Fruit fly (Drosophila melanogaster): ENCODE results near the gene CG32572.

DNA sequence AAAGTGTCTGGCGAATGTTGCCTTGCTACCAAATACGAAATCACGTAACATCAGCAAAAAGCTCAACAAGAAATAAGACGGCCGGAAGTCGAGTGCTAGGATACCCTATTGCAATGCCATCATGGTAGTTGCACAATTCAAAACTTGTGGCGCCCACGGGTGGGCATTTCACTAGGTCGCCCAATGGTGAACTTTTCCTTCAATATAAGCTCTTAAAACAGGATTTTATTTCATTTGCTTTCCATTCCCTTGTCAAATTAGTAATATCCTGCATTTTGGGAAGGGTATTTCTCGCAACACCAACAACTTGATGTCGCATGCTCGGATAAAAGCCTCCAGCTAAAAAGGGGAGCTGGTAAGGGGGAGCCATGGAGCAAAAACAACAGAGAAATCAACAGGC is 40.5 kb downstream of the CG32572 start:
- TF ChIP-seq salm (tag; optimal IDR thresholded peaks at IDR 0.05), result no peak
- TF ChIP-seq Hr39 (optimal IDR thresholded peaks at IDR 0.05), result no peak
- TF ChIP-seq bigmax (GFP tag; optimal IDR thresholded peaks at IDR 0.05), result no peak
- no peak for TF ChIP-seq B-H1 (GFP tag; IDR thresholded peaks at IDR 0.05)
- no peak for TF ChIP-seq NfI (GFP tag; optimal IDR thresholded peaks at IDR 0.05)
- no peak for TF ChIP-seq YL-1 (GFP tag; optimal IDR thresholded peaks at IDR 0.05)
- no peak for TF ChIP-seq TFAM (GFP tag; optimal IDR thresholded peaks at IDR 0.05)
- TF ChIP-seq Fer3 (tag; optimal IDR thresholded peaks at IDR 0.05), result no peak
- TF ChIP-seq CG7745 (tag; optimal IDR thresholded peaks at IDR 0.05), result no peak
- no peak for TF ChIP-seq Kr (GFP tag; optimal IDR thresholded peaks at IDR 0.05)
- no peak for TF ChIP-seq tap (tag; optimal IDR thresholded peaks at IDR 0.05)
- no peak for TF ChIP-seq Hmr (GFP tag; optimal IDR thresholded peaks at IDR 0.05)
- TF ChIP-seq Hmx (GFP tag; optimal IDR thresholded peaks at IDR 0.05), result no peak
